Fruit fly (Drosophila melanogaster) whole organism, prepupa: ENCODE measurements around the gene PGAP1.
A peak's percentile ranks its signal among the peaks of the same experiment; 100 is the strongest.

Experiments
- Blimp-1 ChIP-seq: fragments of 200-800 bp; sonication (Bioruptor generic); optimal IDR thresholded peaks from 3 replicates; lab custom pipeline; 2017; ENCODE audit warnings: missing biosample characterization, missing genetic modification characterization, mild to moderate bottlenecking, moderate library complexity, missing genetic modification reagents
- OdsH ChIP-seq: fragments of 200-800 bp; sonication (Bioruptor generic); optimal IDR thresholded peaks from 3 replicates; lab custom pipeline; 2016; ENCODE audit warnings: missing biosample characterization, missing genetic modification characterization
- lz ChIP-seq: fragments of 200-800 bp; sonication (Bioruptor generic); optimal IDR thresholded peaks from 3 replicates; lab custom pipeline; 2016; ENCODE audit warnings: missing biosample characterization, missing genetic modification characterization

DNA sequence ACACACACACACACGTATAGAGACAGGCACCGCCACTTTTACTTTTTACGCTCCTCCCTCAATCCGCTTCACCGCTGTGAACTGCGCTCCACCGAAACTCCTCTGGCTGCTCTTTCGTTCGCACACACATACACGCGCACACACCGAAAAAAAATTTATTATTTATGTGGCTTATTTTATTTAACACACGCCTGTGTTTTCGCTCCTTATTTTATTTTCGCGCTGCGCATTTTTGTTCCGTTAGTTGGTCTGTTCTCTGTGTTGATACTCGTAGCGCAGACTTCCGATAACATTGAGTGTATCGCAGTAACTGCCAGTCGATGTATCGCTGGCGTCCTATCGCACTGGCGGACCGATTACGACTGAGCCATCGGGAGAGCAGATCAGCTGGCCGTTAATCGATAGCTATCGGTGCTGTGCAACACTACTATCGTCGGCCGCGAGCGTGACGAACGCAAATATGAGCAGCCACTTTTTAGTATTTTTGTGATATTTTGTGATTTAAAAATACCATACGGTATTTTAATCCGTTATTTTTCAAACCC lies 48.5 kb upstream of the PGAP1 start, which contains the start of gene Snx27:
- TF ChIP-seq Blimp-1 (GFP tag; lab: Kevin White, UChicago) = peak; percentile 99
- no peak for TF ChIP-seq OdsH (GFP tag; lab: Kevin White, UChicago)
- peak; percentile 37 for TF ChIP-seq lz (GFP tag; lab: Kevin White, UChicago)
